Worm (Caenorhabditis elegans) whole organism, midembryonic: ENCODE measurements around the gene npr-39.

ENCODE experiments used
- cog-1 ChIP-seq: sonication (generic microtip); optimal IDR thresholded peaks from 2 replicates; lab custom pipeline; 2016; ENCODE audit warnings: missing genetic modification characterization, missing compliant biosample characterization
- flt-1 ChIP-seq: fragments of 200-800 bp; sonication (Bioruptor generic); IDR thresholded peaks from 2 replicates; pipeline ENCODE4 v1.3.6; 2022; ENCODE audit warnings: missing genetic modification characterization, missing compliant biosample characterization
- med-1 ChIP-seq: sonication (generic microtip); optimal IDR thresholded peaks from 2 replicates; lab custom pipeline; 2017; ENCODE audit warnings: missing genetic modification characterization, mild to moderate bottlenecking, missing compliant biosample characterization, antibody characterized with exemption, missing genetic modification reagents; ENCODE audit not compliant: insufficient read depth
- ref-1 ChIP-seq: fragments of 200-800 bp; sonication (Bioruptor generic); conservative IDR thresholded peaks from 2 replicates; pipeline ENCODE4 v1.3.6; 2022; ENCODE audit warnings: missing genetic modification reagents, missing genetic modification characterization, missing compliant biosample characterization
- tab-1 ChIP-seq: fragments of 200-800 bp; sonication (Bioruptor generic); IDR thresholded peaks from 2 replicates; pipeline ENCODE4 v1.3.6; 2022; ENCODE audit warnings: missing genetic modification characterization, missing compliant biosample characterization
- ztf-23 ChIP-seq: fragments of 200-800 bp; sonication (Bioruptor generic); IDR thresholded peaks from 2 replicates; pipeline ENCODE4 v1.3.6; 2022; ENCODE audit warnings: missing genetic modification reagents, missing genetic modification characterization, missing compliant biosample characterization
- ztf-29 ChIP-seq: fragments of 200-800 bp; sonication (Bioruptor generic); IDR thresholded peaks from 2 replicates; pipeline ENCODE4 v1.3.6; 2022; ENCODE audit warnings: missing genetic modification reagents, missing genetic modification characterization, missing compliant biosample characterization

DNA sequence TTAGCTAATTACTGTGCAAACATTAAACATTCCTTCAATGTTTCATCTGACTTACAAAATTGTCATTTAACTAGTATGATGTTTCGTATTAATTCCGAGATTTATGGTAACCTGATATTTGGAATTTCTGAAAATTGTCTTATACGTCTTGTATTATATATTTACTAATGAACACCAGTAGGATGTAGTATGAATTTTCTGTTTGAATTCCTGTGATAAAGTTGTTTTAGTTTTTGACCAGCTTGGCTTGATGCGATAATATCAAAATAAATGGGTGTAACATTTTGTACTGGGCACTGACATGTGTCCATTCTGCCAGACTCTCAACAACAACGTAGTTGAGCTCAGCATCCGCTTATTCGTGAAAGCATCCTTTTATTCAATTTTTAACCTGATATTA lies 18.0 kb downstream of the npr-39 start, which contains the start of gene R04B5.6:
- TF ChIP-seq ztf-29 (GFP tag; lab: Robert Waterston, UW) (no peak), flt-1 (no peak), tab-1 (no peak), cog-1 (tag; lab: Kevin White, UChicago) (no peak), med-1 (no peak), ref-1 (GFP tag; lab: Robert Waterston, UW) (no peak), ztf-23 (GFP tag; lab: Robert Waterston, UW) (no peak)
